In the genomic region with DNA sequence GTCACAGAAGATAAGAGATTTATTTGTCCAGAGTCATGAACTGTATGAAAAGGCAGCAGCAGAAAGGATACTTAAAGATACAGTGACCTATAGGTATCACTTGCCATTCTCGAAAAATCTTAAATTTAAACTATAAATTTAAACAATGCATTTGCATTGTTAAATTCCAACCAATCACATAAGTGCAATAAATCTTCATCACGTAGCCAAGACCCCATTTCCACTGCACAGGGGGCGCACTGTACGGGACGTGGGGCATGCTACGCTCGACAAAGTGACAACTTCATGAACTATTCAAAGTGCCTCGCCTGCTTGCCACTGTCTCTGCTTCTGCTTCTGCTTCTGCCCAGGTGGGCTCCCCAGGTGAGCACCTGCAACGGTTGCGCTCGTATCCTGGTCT, we compare ENCODE assay signal across 1 fruit fly cellular context.
A peak's percentile ranks its signal among the peaks of the same experiment; 100 is the strongest.
TF ChIP-seq lines count a peak whose summit lies in the region.

No protein-coding gene starts in this region.

TF ChIP-seq in whole organism, embryonic, 481 proteins besides CTCF, POLR2A, EP300 and RAD21 (continued from another document):
- TF ChIP-seq CG1603 (tag; optimal IDR thresholded peaks at IDR 0.05; lab: Kevin White, UChicago) (peak; percentile 1), yki (optimal IDR thresholded peaks at IDR 0.05; lab: Kevin White, UChicago) (no peak), CG17385 (GFP tag; optimal IDR thresholded peaks at IDR 0.05; lab: Kevin White, UChicago) (no peak), slbo (GFP tag; IDR thresholded peaks at IDR 0.05; lab: Robert Waterston, UW) (peak; percentile 43; the same call in 1 of the 2 replicates), hkb (optimal IDR thresholded peaks at IDR 0.05; lab: Kevin White, UChicago) (no peak), hkb (GFP tag; IDR thresholded peaks at IDR 0.05; lab: Robert Waterston, UW) (peak; percentile 31; the same call in 1 of the 2 replicates), Xrp1 (GFP tag; IDR thresholded peaks at IDR 0.05; lab: Robert Waterston, UW) (peak; percentile 16; the same call in 1 of the 2 replicates), so (GFP tag; IDR thresholded peaks at IDR 0.05; lab: Robert Waterston, UW) (no peak), lola (GFP tag; optimal IDR thresholded peaks at IDR 0.05; lab: Kevin White, UChicago) (no peak), CG3163 (GFP tag; optimal IDR thresholded peaks at IDR 0.05; lab: Kevin White, UChicago) (no peak), Ptx1 (GFP tag; IDR thresholded peaks at IDR 0.05; lab: Robert Waterston, UW) (peak; percentile 37; the same call in 1 of the 2 replicates), dysf (GFP tag; IDR thresholded peaks at IDR 0.05; lab: Robert Waterston, UW) (peak; percentile 32; the same call in 1 of the 3 replicates), gt (GFP tag; IDR thresholded peaks at IDR 0.05; lab: Robert Waterston, UW) (no peak), CG11085 (GFP tag; IDR thresholded peaks at IDR 0.05; lab: Robert Waterston, UW) (peak; percentile 51), CG6765 (GFP tag; optimal IDR thresholded peaks at IDR 0.05; lab: Kevin White, UChicago) (no peak), Poxn (GFP tag; IDR thresholded peaks at IDR 0.05; lab: Robert Waterston, UW) (no peak), CG17361 (GFP tag; IDR thresholded peaks at IDR 0.05; lab: Robert Waterston, UW) (no peak), CG17328 (GFP tag; IDR thresholded peaks at IDR 0.05; lab: Robert Waterston, UW) (no peak), grau (tag; optimal IDR thresholded peaks at IDR 0.05; lab: Kevin White, UChicago) (peak; percentile 68), CG3838 (GFP tag; optimal IDR thresholded peaks at IDR 0.05; lab: Kevin White, UChicago) (no peak), CG14441 (GFP tag; IDR thresholded peaks at IDR 0.05; lab: Robert Waterston, UW) (peak; percentile 47; the same call in 1 of the 2 replicates), CG31224 (GFP tag; IDR thresholded peaks at IDR 0.05; lab: Robert Waterston, UW) (no peak), CG2120 (GFP tag; optimal IDR thresholded peaks at IDR 0.05; lab: Kevin White, UChicago) (no peak), Vsx1 (GFP tag; optimal IDR thresholded peaks at IDR 0.05; lab: Kevin White, UChicago) (no peak), CG11504 (tag; optimal IDR thresholded peaks at IDR 0.05; lab: Kevin White, UChicago) (peak; percentile 21), lbe (GFP tag; optimal IDR thresholded peaks at IDR 0.05; lab: Kevin White, UChicago) (no peak), gem (tag; optimal IDR thresholded peaks at IDR 0.05; lab: Kevin White, UChicago) (peak; percentile 23), chif (GFP tag; optimal IDR thresholded peaks at IDR 0.05; lab: Kevin White, UChicago) (peak in 1 of 2 experiments; percentile 25), CG3065 (GFP tag; optimal IDR thresholded peaks at IDR 0.05; lab: Kevin White, UChicago) (no peak), exex (tag; optimal IDR thresholded peaks at IDR 0.05; lab: Kevin White, UChicago) (no peak), zfh1 (GFP tag; IDR thresholded peaks at IDR 0.05; lab: Robert Waterston, UW) (peak; percentile 63; the same call in 2 of the 3 replicates), lov (optimal IDR thresholded peaks at IDR 0.05; lab: Kevin White, UChicago) (no peak), lov (GFP tag; IDR thresholded peaks at IDR 0.05; lab: Robert Waterston, UW) (no peak), vnd (GFP tag; IDR thresholded peaks at IDR 0.05; lab: Robert Waterston, UW; ENCODE audit: partially characterized antibody) (no peak), dmrt99B (tag; optimal IDR thresholded peaks at IDR 0.05; lab: Kevin White, UChicago) (no peak), CG6689 (GFP tag; IDR thresholded peaks at IDR 0.05; lab: Robert Waterston, UW) (peak; percentile 38; the same call in 1 of the 2 replicates), HLH3B (GFP tag; IDR thresholded peaks at IDR 0.05; lab: Robert Waterston, UW) (no peak), pan (optimal IDR thresholded peaks at IDR 0.05; lab: Kevin White, UChicago) (no peak), pan (GFP tag; optimal IDR thresholded peaks at IDR 0.05 in 1 of 2, IDR thresholded peaks at IDR 0.05 in 1 of 2) (peak in 1 of 2 experiments; percentile 14), tgo (GFP tag; IDR thresholded peaks at IDR 0.05; lab: Robert Waterston, UW) (peak; percentile 19; the same call in 1 of the 3 replicates), Fer3 (tag; optimal IDR thresholded peaks at IDR 0.05; lab: Kevin White, UChicago) (no peak), ara (GFP tag; IDR thresholded peaks at IDR 0.05; lab: Robert Waterston, UW) (peak; percentile 47; the same call in 1 of the 2 replicates), CG3847 (GFP tag; IDR thresholded peaks at IDR 0.05; lab: Robert Waterston, UW) (no peak), Xbp1 (GFP tag; optimal IDR thresholded peaks at IDR 0.05; lab: Kevin White, UChicago) (no peak), CG9609 (GFP tag; optimal IDR thresholded peaks at IDR 0.05; lab: Kevin White, UChicago) (no peak), CG2199 (GFP tag; IDR thresholded peaks at IDR 0.05; lab: Robert Waterston, UW) (no peak), ERR (GFP tag; optimal IDR thresholded peaks at IDR 0.05; lab: Kevin White, UChicago) (no peak), Doc3 (GFP tag; IDR thresholded peaks at IDR 0.05; lab: Robert Waterston, UW; ENCODE audit: partially characterized antibody) (no peak), ap (GFP tag; IDR thresholded peaks at IDR 0.05; lab: Robert Waterston, UW) (peak; percentile 14; the same call in 1 of the 2 replicates), jigr1 (GFP tag; IDR thresholded peaks at IDR 0.05; lab: Robert Waterston, UW) (no peak), lmd (GFP tag; IDR thresholded peaks at IDR 0.05; lab: Robert Waterston, UW) (0 out of 2 replicates have a peak, but pooled peaks have one; percentile 21), fu2 (GFP tag; optimal IDR thresholded peaks at IDR 0.05; lab: Kevin White, UChicago) (no peak), NFAT (GFP tag; IDR thresholded peaks at IDR 0.05; lab: Robert Waterston, UW) (no peak), ken (GFP tag; IDR thresholded peaks at IDR 0.05; lab: Robert Waterston, UW) (peak; percentile 37; the same call in 1 of the 3 replicates), usp (GFP tag; optimal IDR thresholded peaks at IDR 0.05; lab: Kevin White, UChicago) (no peak), crol (GFP tag; IDR thresholded peaks at IDR 0.05; lab: Robert Waterston, UW) (no peak), CG18476 (GFP tag; optimal IDR thresholded peaks at IDR 0.05; lab: Kevin White, UChicago) (no peak), Med (GFP tag; lab: Kevin White, UChicago) (peak; percentile 44), kay (GFP tag; optimal IDR thresholded peaks at IDR 0.05; lab: Kevin White, UChicago) (no peak), gce (GFP tag; IDR thresholded peaks at IDR 0.05; lab: Robert Waterston, UW) (no peak), sima (GFP tag; optimal IDR thresholded peaks at IDR 0.05; lab: Kevin White, UChicago) (no peak), Rx (GFP tag; IDR thresholded peaks at IDR 0.05; lab: Robert Waterston, UW) (no peak), bsh (GFP tag; optimal IDR thresholded peaks at IDR 0.05; lab: Kevin White, UChicago) (peak in 1 of 2 experiments; percentile 31), phol (tag; optimal IDR thresholded peaks at IDR 0.05; lab: Kevin White, UChicago) (peak; percentile 8), CG2875 (GFP tag; optimal IDR thresholded peaks at IDR 0.05; lab: Kevin White, UChicago) (no peak), row (GFP tag; IDR thresholded peaks at IDR 0.05; lab: Robert Waterston, UW) (peak; percentile 45; the same call in 2 of the 3 replicates), slp2 (GFP tag; optimal IDR thresholded peaks at IDR 0.05; lab: Kevin White, UChicago) (no peak), ase (GFP tag; IDR thresholded peaks at IDR 0.05; lab: Robert Waterston, UW) (no peak), Dll (GFP tag; IDR thresholded peaks at IDR 0.05; lab: Robert Waterston, UW; ENCODE audit: partially characterized antibody) (no peak), Oaz (GFP tag; IDR thresholded peaks at IDR 0.05; lab: Robert Waterston, UW) (0 out of 2 replicates have a peak, but pooled peaks have one; percentile 13), CG1602 (GFP tag; optimal IDR thresholded peaks at IDR 0.05; lab: Kevin White, UChicago) (no peak), twi (tag; optimal IDR thresholded peaks at IDR 0.05; lab: Kevin White, UChicago) (no peak), CG17912 (GFP tag; optimal IDR thresholded peaks at IDR 0.05; lab: Kevin White, UChicago) (no peak)
